Fruit fly (Drosophila melanogaster): ENCODE measurements around the gene CG13760.

Gene CG13760

DNA sequence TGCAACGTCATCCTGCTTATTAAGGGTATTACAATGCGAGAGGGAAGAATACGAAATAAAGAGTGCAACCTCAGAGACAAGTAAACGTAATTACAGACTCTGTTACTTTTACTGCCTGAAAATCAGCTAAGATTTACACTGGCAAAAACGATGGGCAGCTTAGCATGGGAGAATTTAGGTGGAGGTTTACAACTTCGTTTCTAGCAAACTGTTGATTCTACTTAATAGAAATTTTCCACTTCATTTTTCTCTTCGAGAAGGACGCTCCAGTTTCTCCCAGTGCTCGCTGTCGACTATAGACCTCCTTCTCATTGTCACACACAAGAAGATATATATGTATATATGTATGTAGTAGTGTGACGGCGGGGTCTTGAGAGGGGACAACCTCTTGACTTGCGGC, 49.4 kb downstream of the CG13760 start (continued):
- TF ChIP-seq Doc2 (GFP tag; IDR thresholded peaks at IDR 0.05): no peak
- peak; percentile 22 for TF ChIP-seq CG7786 (GFP tag; optimal IDR thresholded peaks at IDR 0.05)
- no peak for TF ChIP-seq CG3163 (GFP tag; optimal IDR thresholded peaks at IDR 0.05)
- peak in 1 of 2 experiments; percentile 32 for TF ChIP-seq chif (GFP tag; optimal IDR thresholded peaks at IDR 0.05)
- no peak for TF ChIP-seq CG12299 (tag; optimal IDR thresholded peaks at IDR 0.05)
- TF ChIP-seq Hmx (GFP tag; optimal IDR thresholded peaks at IDR 0.05): no peak
- TF ChIP-seq CG17186 (GFP tag; optimal IDR thresholded peaks at IDR 0.05): no peak
- peak; percentile 5 for TF ChIP-seq CG16815 (GFP tag; optimal IDR thresholded peaks at IDR 0.05)
- peak; percentile 37; the same call in 2 of the 3 replicates for TF ChIP-seq croc (GFP tag; conservative IDR thresholded peaks at IDR 0.05)
- peak; percentile 64 for TF ChIP-seq slbo (GFP tag; IDR thresholded peaks at IDR 0.05)
- peak; percentile 0 for TF ChIP-seq D19A (tag; optimal IDR thresholded peaks at IDR 0.05)
- TF ChIP-seq Usf (GFP tag; optimal IDR thresholded peaks at IDR 0.05): no peak
- no peak for TF ChIP-seq insv (GFP tag; optimal IDR thresholded peaks at IDR 0.05)
- peak; percentile 46 for TF ChIP-seq az2 (GFP tag; optimal IDR thresholded peaks at IDR 0.05)
- no peak for TF ChIP-seq Ravus (GFP tag; IDR thresholded peaks at IDR 0.05)
- TF ChIP-seq sisA (GFP tag; IDR thresholded peaks at IDR 0.05): peak; percentile 76
- TF ChIP-seq CG6272 (GFP tag; IDR thresholded peaks at IDR 0.05): no peak
- no peak for TF ChIP-seq zfh2 (GFP tag; optimal IDR thresholded peaks at IDR 0.05)
- no peak for TF ChIP-seq D (optimal IDR thresholded peaks at IDR 0.05)
- TF ChIP-seq D (GFP tag; optimal IDR thresholded peaks at IDR 0.05): no peak
- 0 out of 2 replicates have a peak, but pooled peaks have one; percentile 27 for TF ChIP-seq CG32767 (GFP tag; IDR thresholded peaks at IDR 0.05)
- no peak for TF ChIP-seq pan (optimal IDR thresholded peaks at IDR 0.05)
- TF ChIP-seq pan (GFP tag; optimal IDR thresholded peaks at IDR 0.05 in 1 of 2, IDR thresholded peaks at IDR 0.05 in 1 of 2): peak in 1 of 2 experiments; percentile 70
- TF ChIP-seq CrebB (tag; optimal IDR thresholded peaks at IDR 0.05): no peak
- TF ChIP-seq CG7745 (tag; optimal IDR thresholded peaks at IDR 0.05): no peak
- TF ChIP-seq YL-1 (GFP tag; optimal IDR thresholded peaks at IDR 0.05): no peak
- no peak for TF ChIP-seq zf30C (GFP tag; optimal IDR thresholded peaks at IDR 0.05)
- no peak for TF ChIP-seq CG34376 (GFP tag; optimal IDR thresholded peaks at IDR 0.05)
- TF ChIP-seq CG4707 (GFP tag; optimal IDR thresholded peaks at IDR 0.05): no peak
- 0 out of 2 replicates have a peak, but pooled peaks have one; percentile 36 for TF ChIP-seq al (GFP tag; IDR thresholded peaks at IDR 0.05)
- TF ChIP-seq CG18599 (GFP tag; optimal IDR thresholded peaks at IDR 0.05): no peak
- TF ChIP-seq CG12104 (GFP tag; optimal IDR thresholded peaks at IDR 0.05): no peak
- no peak for TF ChIP-seq vnd (GFP tag; IDR thresholded peaks at IDR 0.05; ENCODE audit: partially characterized antibody)
- peak; percentile 3 for TF ChIP-seq CG14710 (tag; optimal IDR thresholded peaks at IDR 0.05)
- TF ChIP-seq CG8290 (GFP tag; optimal IDR thresholded peaks at IDR 0.05): no peak
- TF ChIP-seq CG8290 (tag; optimal IDR thresholded peaks at IDR 0.05): peak in 1 of 2 experiments; percentile 51
- TF ChIP-seq Nf-YA (GFP tag; IDR thresholded peaks at IDR 0.05): no peak
- TF ChIP-seq fd64A (GFP tag; optimal IDR thresholded peaks at IDR 0.05): no peak
- peak; percentile 35 for TF ChIP-seq CG12391 (tag; optimal IDR thresholded peaks at IDR 0.05)
- peak; percentile 50 for TF ChIP-seq CG30403 (GFP tag; optimal IDR thresholded peaks at IDR 0.05)
- no peak for TF ChIP-seq CG16779 (GFP tag; IDR thresholded peaks at IDR 0.05)
- TF ChIP-seq CG4328 (GFP tag; optimal IDR thresholded peaks at IDR 0.05): no peak
- peak; percentile 18 for TF ChIP-seq ewg (GFP tag; optimal IDR thresholded peaks at IDR 0.05)
- no peak for TF ChIP-seq shn (GFP tag; optimal IDR thresholded peaks at IDR 0.05)
- no peak for TF ChIP-seq CG15073 (GFP tag; optimal IDR thresholded peaks at IDR 0.05)
- TF ChIP-seq Sin3A (optimal IDR thresholded peaks at IDR 0.05): no peak
- no peak for TF ChIP-seq bbx (GFP tag; IDR thresholded peaks at IDR 0.05; ENCODE audit: partially characterized antibody)
- TF ChIP-seq CG9876 (GFP tag; optimal IDR thresholded peaks at IDR 0.05): no peak
- peak; percentile 8 for TF ChIP-seq CG2678 (tag; optimal IDR thresholded peaks at IDR 0.05)
- no peak for TF ChIP-seq Dbx (GFP tag; IDR thresholded peaks at IDR 0.05)
- no peak for TF ChIP-seq tup (GFP tag; optimal IDR thresholded peaks at IDR 0.05)
- TF ChIP-seq psq (GFP tag; optimal IDR thresholded peaks at IDR 0.05): no peak
- TF ChIP-seq Six4 (GFP tag; optimal IDR thresholded peaks at IDR 0.05): no peak

All from whole organism, embryonic.